Fruit fly (Drosophila melanogaster) Kc167 (cell line): Measurements from ENCODE around the gene CG13850.

ENCODE experiments used
- h ChIP-seq: fragments of >200 bp; optimal IDR thresholded peaks from 3 replicates; lab custom pipeline; 2018; ENCODE audit warnings: missing external identifiers
- insv ChIP-seq: fragments of >200 bp; optimal IDR thresholded peaks from 3 replicates; lab custom pipeline; 2018; ENCODE audit warnings: missing external identifiers
- psq ChIP-seq: fragments of >200 bp; optimal IDR thresholded peaks from 2 replicates; lab custom pipeline; 2017; ENCODE audit warnings: missing external identifiers

- TF ChIP-seq psq (no peak), h (lab: Kevin White, UChicago) (no peak), insv (lab: Kevin White, UChicago) (no peak)
Measured at dm6 chr3R:22446493-22446892, 35.8 kb upstream of the CG13850 start, which contains the start of gene CG12499.
